Fruit fly (Drosophila melanogaster) whole organism, adult: ENCODE data around the gene cmpy.

Experiments used
- CG11617 ChIP-seq: fragments of 200-800 bp; sonication (Bioruptor generic); optimal IDR thresholded peaks from 2 replicates; lab custom pipeline; 2017; ENCODE audit warnings: mild to moderate bottlenecking, missing biosample characterization, missing genetic modification reagents, missing genetic modification characterization
- CG12768 ChIP-seq: fragments of 200-800 bp; sonication (Bioruptor generic); optimal IDR thresholded peaks from 2 replicates; lab custom pipeline; 2017; ENCODE audit warnings: missing biosample characterization, missing genetic modification characterization, mild to moderate bottlenecking, moderate library complexity, missing genetic modification reagents
- CG7045 ChIP-seq: fragments of 200-800 bp; sonication (Bioruptor generic); optimal IDR thresholded peaks from 2 replicates; lab custom pipeline; 2017; ENCODE audit warnings: missing biosample characterization, mild to moderate bottlenecking, missing genetic modification characterization
- CG7101 ChIP-seq: fragments of 200-800 bp; sonication (Bioruptor generic); optimal IDR thresholded peaks from 2 replicates; lab custom pipeline; 2018; ENCODE audit warnings: missing biosample characterization, mild to moderate bottlenecking, missing genetic modification characterization, moderate library complexity
- Crg-1 ChIP-seq: fragments of 200-800 bp; sonication (Bioruptor generic); optimal IDR thresholded peaks from 2 replicates; lab custom pipeline; 2016; ENCODE audit warnings: missing biosample characterization, missing genetic modification characterization
- Mnt ChIP-seq: fragments of 200-800 bp; sonication (Bioruptor generic); optimal IDR thresholded peaks from 2 replicates; lab custom pipeline; 2016; ENCODE audit warnings: missing biosample characterization, mild to moderate bottlenecking, missing genetic modification characterization
- cic ChIP-seq: fragments of 200-800 bp; sonication (Bioruptor generic); optimal IDR thresholded peaks from 2 replicates; lab custom pipeline; 2017; ENCODE audit warnings: missing biosample characterization, mild to moderate bottlenecking, missing genetic modification characterization, moderate library complexity
- cnc ChIP-seq, 2 experiments: fragments of >200 bp; optimal IDR thresholded peaks; 2 replicates each; lab custom pipeline; 2017
- kay ChIP-seq: fragments of 200-800 bp; sonication (Bioruptor generic); peaks from one replicate; lab custom pipeline; 2016; ENCODE audit warnings: missing biosample characterization, missing genetic modification characterization, borderline replicate concordance
- tj ChIP-seq: fragments of 200-800 bp; sonication (Bioruptor generic); optimal IDR thresholded peaks from 3 replicates; lab custom pipeline; 2017; ENCODE audit warnings: missing biosample characterization, mild to moderate bottlenecking, missing genetic modification characterization, moderate library complexity

DNA sequence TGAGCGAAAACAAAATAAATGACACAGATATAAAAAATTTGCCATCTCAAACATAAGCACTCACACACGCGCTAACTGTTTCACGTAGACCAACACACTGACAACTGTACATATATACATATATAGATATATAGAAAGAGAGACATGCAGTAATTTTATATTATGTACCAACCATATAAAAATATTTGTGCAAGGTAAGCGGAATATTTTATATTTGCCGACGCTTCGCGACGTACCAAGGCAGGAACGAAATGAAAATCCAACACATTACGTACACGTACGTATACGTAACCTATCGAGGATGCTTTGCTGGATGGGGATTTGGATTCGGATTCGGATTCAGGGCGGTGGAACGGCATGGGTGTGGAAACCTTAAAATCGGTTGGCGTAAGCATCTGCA, 29.6 kb upstream of the cmpy start:
- TF ChIP-seq kay (GFP tag; lab: Kevin White, UChicago) (no peak), Mnt (GFP tag; lab: Kevin White, UChicago) (no peak), cnc (optimal IDR thresholded peaks at IDR 0.05; lab: Kevin White, UChicago) (no peak), Crg-1 (no peak), CG7045 (no peak), tj (GFP tag; lab: Kevin White, UChicago) (peak; percentile 91), CG7101 (no peak), CG11617 (no peak), cic (no peak), CG12768 (GFP tag; lab: Kevin White, UChicago) (no peak)
